Worm (Caenorhabditis elegans) whole organism, young adult: ENCODE data around the gene F56D6.12.

Experiments
- B0035.1 ChIP-seq: sonication (generic microtip); optimal IDR thresholded peaks from 2 replicates; lab custom pipeline; 2016; ENCODE audit warnings: missing genetic modification characterization, mild to moderate bottlenecking, missing compliant biosample characterization, missing genotype, missing genetic modification reagents
- B0336.3 ChIP-seq: fragments of 200-800 bp; sonication (Bioruptor generic); IDR thresholded peaks from 2 replicates; pipeline ENCODE4 v1.3.6; 2022; ENCODE audit warnings: missing genetic modification characterization, missing compliant biosample characterization
- C06A6.2 ChIP-seq: fragments of 200-800 bp; sonication (Bioruptor generic); conservative IDR thresholded peaks from 2 replicates; pipeline ENCODE4 v1.3.6; 2022; ENCODE audit warnings: missing genetic modification characterization, missing compliant biosample characterization
- F37B4.10 ChIP-seq: fragments of 200-800 bp; sonication (Bioruptor generic); IDR thresholded peaks from 2 replicates; pipeline ENCODE4 v1.3.6; 2022; ENCODE audit warnings: missing genetic modification characterization, missing compliant biosample characterization
- F52B5.7 ChIP-seq: sonication (generic microtip); optimal IDR thresholded peaks from 2 replicates; lab custom pipeline; 2016; ENCODE audit warnings: mild to moderate bottlenecking, missing genetic modification characterization, missing compliant biosample characterization
- K12H6.12 ChIP-seq: fragments of 200-800 bp; sonication (Bioruptor generic); optimal IDR thresholded peaks from 2 replicates; lab custom pipeline; 2018; ENCODE audit warnings: mild to moderate bottlenecking, missing genetic modification characterization, missing compliant biosample characterization
- Y53F4B.3 ChIP-seq: fragments of 200-800 bp; sonication (Bioruptor generic); IDR thresholded peaks from 2 replicates; pipeline ENCODE4 v1.3.6; 2022; ENCODE audit warnings: missing genetic modification reagents, missing genetic modification characterization, missing compliant biosample characterization
- akir-1 ChIP-seq: fragments of 200-800 bp; sonication (Bioruptor generic); optimal IDR thresholded peaks from 2 replicates; lab custom pipeline; 2018; ENCODE audit warnings: mild to moderate bottlenecking, missing genetic modification characterization, moderate library complexity, missing compliant biosample characterization
- cebp-2 ChIP-seq: fragments of 200-800 bp; sonication (Bioruptor generic); IDR thresholded peaks from 2 replicates; pipeline ENCODE4 v1.3.6; 2022; ENCODE audit warnings: missing genetic modification characterization, missing compliant biosample characterization
- ceh-58 ChIP-seq: fragments of 200-800 bp; sonication (Bioruptor generic); IDR thresholded peaks from 2 replicates; pipeline ENCODE4 v1.3.6; 2022; ENCODE audit warnings: missing genetic modification characterization, missing compliant biosample characterization
- efl-1 ChIP-seq: fragments of 150-350 bp; optimal IDR thresholded peaks from 2 replicates; lab custom pipeline; 2014; ENCODE audit warnings: missing biosample characterization, missing genetic modification reagents, missing genetic modification characterization
- egl-18 ChIP-seq: fragments of 200-800 bp; sonication (Bioruptor generic); IDR thresholded peaks from 2 replicates; pipeline ENCODE4 v1.3.6; 2022; ENCODE audit warnings: missing genetic modification reagents, missing genetic modification characterization, missing compliant biosample characterization
- egl-44 ChIP-seq: fragments of 200-800 bp; sonication (Bioruptor generic); IDR thresholded peaks from 2 replicates; pipeline ENCODE4 v1.3.6; 2022; ENCODE audit warnings: missing genetic modification reagents, missing genetic modification characterization, missing compliant biosample characterization
- egrh-3 ChIP-seq: fragments of 200-800 bp; sonication (Bioruptor generic); IDR thresholded peaks from 2 replicates; pipeline ENCODE4 v1.3.6; 2022; ENCODE audit warnings: missing genetic modification reagents, missing genetic modification characterization, missing compliant biosample characterization
- gei-17 ChIP-seq: fragments of 200-800 bp; sonication (Bioruptor generic); optimal IDR thresholded peaks from 2 replicates; lab custom pipeline; 2018; ENCODE audit warnings: mild to moderate bottlenecking, missing genetic modification characterization, missing compliant biosample characterization
- him-1 ChIP-seq: sonication (generic microtip); optimal IDR thresholded peaks from 2 replicates; lab custom pipeline; 2016; ENCODE audit warnings: missing genotype, missing genetic modification reagents, missing genetic modification characterization, missing compliant biosample characterization
- hmg-20 ChIP-seq: fragments of 200-800 bp; sonication (Bioruptor generic); IDR thresholded peaks from 2 replicates; pipeline ENCODE4 v1.3.6; 2022; ENCODE audit warnings: missing genetic modification reagents, missing genetic modification characterization, missing compliant biosample characterization
- lag-1 ChIP-seq: fragments of 200-800 bp; sonication (Bioruptor generic); IDR thresholded peaks from 2 replicates; pipeline ENCODE4 v1.3.6; 2022; ENCODE audit warnings: missing genetic modification reagents, missing genetic modification characterization, missing compliant biosample characterization
- lin-40 ChIP-seq: sonication (generic microtip); optimal IDR thresholded peaks from 2 replicates; lab custom pipeline; 2016; ENCODE audit warnings: missing genetic modification characterization, mild to moderate bottlenecking, missing compliant biosample characterization, missing genotype, missing genetic modification reagents
- lin-54 ChIP-seq: fragments of 200-800 bp; sonication (Bioruptor generic); optimal IDR thresholded peaks from 2 replicates; lab custom pipeline; 2018; ENCODE audit warnings: mild to moderate bottlenecking, missing genetic modification characterization, missing compliant biosample characterization
- lir-1 ChIP-seq: fragments of 200-800 bp; sonication (Bioruptor generic); conservative IDR thresholded peaks from 2 replicates; pipeline ENCODE4 v1.3.6; 2022; ENCODE audit warnings: missing genetic modification reagents, missing genetic modification characterization, missing compliant biosample characterization
- lsl-1 ChIP-seq: fragments of 200-800 bp; sonication (Bioruptor generic); optimal IDR thresholded peaks from 2 replicates; lab custom pipeline; 2018; ENCODE audit warnings: mild to moderate bottlenecking, missing genetic modification characterization, moderate library complexity, missing compliant biosample characterization
- mel-28 ChIP-seq: sonication (generic microtip); optimal IDR thresholded peaks from 2 replicates; lab custom pipeline; 2016; ENCODE audit warnings: borderline replicate concordance, mild to moderate bottlenecking, missing genetic modification characterization, missing compliant biosample characterization
- mes-4 ChIP-seq: sonication (generic microtip); optimal IDR thresholded peaks from 2 replicates; lab custom pipeline; 2016; ENCODE audit warnings: missing genotype, missing genetic modification characterization, missing compliant biosample characterization
- nhr-120 ChIP-seq: fragments of 200-800 bp; sonication (Bioruptor generic); IDR thresholded peaks from 2 replicates; pipeline ENCODE4 v1.3.6; 2022; ENCODE audit warnings: missing genetic modification characterization, missing compliant biosample characterization
- nhr-80 ChIP-seq: sonication (generic microtip); optimal IDR thresholded peaks from 2 replicates; lab custom pipeline; 2016; ENCODE audit warnings: missing genetic modification characterization, missing compliant biosample characterization
- rcor-1 ChIP-seq: fragments of 200-800 bp; sonication (Bioruptor generic); IDR thresholded peaks from 2 replicates; pipeline ENCODE4 v1.3.6; 2022; ENCODE audit warnings: missing genetic modification reagents, missing genetic modification characterization, missing compliant biosample characterization
- rec-8 ChIP-seq, 2 experiments: sonication (generic microtip); optimal IDR thresholded peaks; 2 replicates each; lab custom pipeline; 2016; ENCODE audit warnings: mild to moderate bottlenecking in 2 of 2, missing genetic modification characterization in 2 of 2, missing genetic modification reagents in 2 of 2, missing genotype in 2 of 2, missing biosample characterization in 1 of 2, missing compliant biosample characterization in 1 of 2, moderate library complexity in 1 of 2
- repo-1 ChIP-seq: sonication (generic microtip); optimal IDR thresholded peaks from 2 replicates; lab custom pipeline; 2017; ENCODE audit warnings: mild to moderate bottlenecking, missing genetic modification characterization, missing compliant biosample characterization
- sdz-38 ChIP-seq: sonication (generic microtip); optimal IDR thresholded peaks from 2 replicates; lab custom pipeline; 2016; ENCODE audit warnings: missing genotype, missing genetic modification characterization, missing compliant biosample characterization
- snpc-1.3 ChIP-seq: sonication (generic microtip); optimal IDR thresholded peaks from 2 replicates; lab custom pipeline; 2017; ENCODE audit warnings: missing genetic modification characterization, mild to moderate bottlenecking, missing compliant biosample characterization, antibody characterized with exemption, moderate library complexity, missing genotype, missing genetic modification reagents; ENCODE audit not compliant: insufficient read depth
- sptf-2 ChIP-seq: fragments of 200-800 bp; sonication (Bioruptor generic); optimal IDR thresholded peaks from 2 replicates; lab custom pipeline; 2018; ENCODE audit warnings: mild to moderate bottlenecking, missing genetic modification characterization, missing compliant biosample characterization
- tbx-9 ChIP-seq: sonication (generic microtip); optimal IDR thresholded peaks from 2 replicates; lab custom pipeline; 2016; ENCODE audit warnings: borderline replicate concordance, missing genetic modification characterization, inconsistent platforms, missing compliant biosample characterization
- unc-130 ChIP-seq: sonication (generic microtip); optimal IDR thresholded peaks from 2 replicates; lab custom pipeline; 2016; ENCODE audit warnings: missing genetic modification reagents, missing genetic modification characterization, missing compliant biosample characterization
- zim-3 ChIP-seq: sonication (generic microtip); optimal IDR thresholded peaks from 2 replicates; lab custom pipeline; 2017; ENCODE audit warnings: mild to moderate bottlenecking, missing genetic modification characterization, moderate library complexity, missing compliant biosample characterization

Gene F56D6.12

ce11 chrIV:3918160-3918559, 10.2 kb downstream of the F56D6.12 start, which contains the start of gene F56D6.23:
Gene F56D6.23, plus strand, starts transcription at chrIV:3918460.
- TF ChIP-seq rec-8 (tag; optimal IDR thresholded peaks at IDR 0.05; lab: Kevin White, UChicago): no peak
- no peak for TF ChIP-seq gei-17 (GFP tag; lab: Kevin White, UChicago)
- TF ChIP-seq, all 124 proteins: peak for 0

ce11 chrIV:3919506-3919905, 11.6 kb downstream of the F56D6.12 start, which contains the start of gene srz-19:
Gene srz-19, plus strand, starts transcription at chrIV:3919806.
- TF ChIP-seq lir-1 (GFP tag; lab: Robert Waterston, UW): no peak
- no peak for TF ChIP-seq Y53F4B.3 (GFP tag; lab: Robert Waterston, UW)
- no peak for TF ChIP-seq egl-44 (GFP tag; lab: Robert Waterston, UW)
- no peak for TF ChIP-seq ceh-58 (GFP tag; lab: Robert Waterston, UW)
- no peak for TF ChIP-seq lsl-1 (GFP tag; lab: Kevin White, UChicago)
- TF ChIP-seq K12H6.12 (tag; lab: Kevin White, UChicago): no peak
- no peak for TF ChIP-seq nhr-120 (GFP tag; lab: Robert Waterston, UW)
- no peak for TF ChIP-seq B0035.1 (tag; lab: Kevin White, UChicago)
- TF ChIP-seq zim-3 (tag; lab: Kevin White, UChicago): no peak
- TF ChIP-seq repo-1 (tag; lab: Kevin White, UChicago): no peak
- TF ChIP-seq mel-28 (tag; lab: Kevin White, UChicago): no peak
- no peak for TF ChIP-seq cebp-2 (GFP tag; lab: Robert Waterston, UW)
- TF ChIP-seq egl-18: no peak
- no peak for TF ChIP-seq him-1
- TF ChIP-seq sdz-38: no peak
- TF ChIP-seq mes-4 (tag; lab: Kevin White, UChicago): no peak
- TF ChIP-seq F37B4.10 (GFP tag; lab: Robert Waterston, UW): no peak
- no peak for TF ChIP-seq egrh-3 (GFP tag; lab: Robert Waterston, UW)
- no peak for TF ChIP-seq efl-1 (GFP tag; lab: Kevin White, UChicago)

DNA sequence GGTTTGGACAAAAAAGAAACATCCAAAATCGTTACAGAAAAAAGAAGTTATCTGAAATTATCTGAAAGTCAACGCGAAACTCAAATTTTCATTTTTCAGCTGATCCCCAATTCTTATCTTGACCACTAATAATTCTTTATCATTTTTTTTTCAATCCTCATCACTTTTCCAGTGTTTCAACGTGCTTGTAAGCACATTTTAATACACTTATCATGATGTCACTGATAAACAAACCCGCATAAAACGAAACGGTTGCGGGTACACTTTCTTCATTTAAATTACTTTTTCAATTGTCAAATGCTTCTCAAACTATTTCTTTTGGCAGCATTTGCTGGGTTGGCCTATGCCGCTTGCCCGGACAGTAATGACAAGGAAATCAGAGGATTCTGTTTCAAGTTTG, 14.0 kb downstream of the F56D6.12 start, which contains the start of gene clec-67:
Gene clec-67 (plus strand): TSS at position 268 of the 400 bp plus-strand sequence.
- TF ChIP-seq him-1 (no peak), nhr-80 (peak; percentile 44)

DNA sequence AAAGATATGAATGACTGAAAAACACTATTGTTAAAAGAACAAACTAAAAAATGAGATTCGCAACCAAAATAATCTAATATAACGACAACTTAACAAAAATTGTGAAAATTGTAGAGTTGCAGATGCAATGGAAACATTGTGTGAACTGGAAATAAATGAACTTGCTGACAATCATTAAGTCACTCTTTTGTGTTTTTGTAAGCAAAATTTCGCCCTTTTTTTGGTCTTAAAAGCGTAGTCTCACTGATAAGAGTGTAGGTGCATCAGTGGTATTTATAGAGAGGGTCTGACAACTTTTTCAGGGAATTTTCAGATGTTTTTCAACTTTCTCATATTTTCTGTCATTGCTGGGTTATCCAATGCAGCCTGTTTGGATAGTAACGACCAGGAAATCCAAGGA, 18.2 kb downstream of the F56D6.12 start, which contains the start of gene clec-68:
Gene clec-68 (plus strand): TSS at position 301 of the 400 bp plus-strand sequence.
- TF ChIP-seq sptf-2 (GFP tag; lab: Kevin White, UChicago) (no peak), tbx-9 (tag; lab: Kevin White, UChicago) (no peak), nhr-120 (GFP tag; lab: Robert Waterston, UW) (no peak), C06A6.2 (GFP tag; lab: Robert Waterston, UW) (no peak), rcor-1 (GFP tag; lab: Robert Waterston, UW) (no peak), lin-40 (no peak), B0336.3 (GFP tag; lab: Robert Waterston, UW) (no peak), hmg-20 (GFP tag; lab: Robert Waterston, UW) (no peak), lag-1 (GFP tag; lab: Robert Waterston, UW) (no peak), lin-54 (GFP tag; lab: Kevin White, UChicago) (no peak), lsl-1 (GFP tag; lab: Kevin White, UChicago) (no peak), unc-130 (GFP tag; lab: Kevin White, UChicago) (no peak), F52B5.7 (no peak), him-1 (no peak), snpc-1.3 (tag; lab: Kevin White, UChicago) (no peak), akir-1 (no peak)
- TF ChIP-seq, all 124 proteins: peak for 0
